Worm (Caenorhabditis elegans): Measurements from ENCODE around the gene F48F7.5.

ce11 chrX:14001494-14001974 is 26.1 kb downstream of the F48F7.5 start, which contains the start of gene cytb-5.1:
- TF ChIP-seq dmd-4 (tag; optimal IDR thresholded peaks at IDR 0.05) (no peak), ztf-11 (tag; optimal IDR thresholded peaks at IDR 0.05) (no peak), lin-39 (tag; optimal IDR thresholded peaks at IDR 0.05) (no peak), F13H6.1 (tag; optimal IDR thresholded peaks at IDR 0.05) (peak; percentile 65), alr-1 (tag; optimal IDR thresholded peaks at IDR 0.05) (no peak)

All from whole organism, L2 larva.